Worm (Caenorhabditis elegans): Measurements from ENCODE around the gene ifa-1.

The ifa-1 gene

DNA sequence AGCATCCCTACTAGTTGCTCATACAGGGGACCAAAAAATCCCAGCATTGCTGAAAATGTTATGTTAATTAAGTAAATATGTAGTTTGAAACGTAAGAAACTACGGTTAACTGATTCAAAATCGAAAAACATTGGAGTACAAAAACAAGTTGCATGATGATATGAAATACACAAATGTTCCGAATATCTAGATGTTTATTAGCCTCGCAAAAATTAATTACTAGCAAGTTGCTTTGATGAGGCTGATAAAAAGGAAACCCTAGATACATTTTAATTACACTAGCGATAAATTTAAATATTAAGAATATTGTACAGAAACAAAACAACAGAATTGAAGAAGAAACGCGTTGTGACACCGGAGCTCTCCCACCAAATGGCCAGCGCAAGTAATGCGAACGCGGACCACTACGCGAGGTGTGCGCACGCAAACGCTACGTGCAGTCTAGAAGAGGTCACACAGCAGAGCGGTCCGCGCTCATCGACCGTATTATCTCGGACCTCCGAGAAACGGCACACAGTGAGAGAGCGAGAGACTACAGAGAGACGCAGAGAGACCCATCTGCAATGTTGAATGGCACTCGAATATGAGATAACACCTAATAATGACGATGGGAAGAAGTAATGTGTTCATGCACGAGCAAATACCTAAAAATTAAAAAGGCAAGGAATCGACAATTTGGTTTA is 25.8 kb downstream of the ifa-1 start, which contains the start of gene inx-2 (continued):
- TF ChIP-seq K12H6.12 (tag; optimal IDR thresholded peaks at IDR 0.05) (no peak), lsy-27 (tag; optimal IDR thresholded peaks at IDR 0.05; ENCODE audit: borderline replicate concordance, insufficient read depth) (no peak), dox-1 (GFP tag; IDR thresholded peaks at IDR 0.05) (no peak), Y53F4B.3 (GFP tag; IDR thresholded peaks at IDR 0.05) (no peak), lin-26 (GFP tag; IDR thresholded peaks at IDR 0.05) (no peak), B0035.1 (tag; optimal IDR thresholded peaks at IDR 0.05) (no peak)

DNA sequence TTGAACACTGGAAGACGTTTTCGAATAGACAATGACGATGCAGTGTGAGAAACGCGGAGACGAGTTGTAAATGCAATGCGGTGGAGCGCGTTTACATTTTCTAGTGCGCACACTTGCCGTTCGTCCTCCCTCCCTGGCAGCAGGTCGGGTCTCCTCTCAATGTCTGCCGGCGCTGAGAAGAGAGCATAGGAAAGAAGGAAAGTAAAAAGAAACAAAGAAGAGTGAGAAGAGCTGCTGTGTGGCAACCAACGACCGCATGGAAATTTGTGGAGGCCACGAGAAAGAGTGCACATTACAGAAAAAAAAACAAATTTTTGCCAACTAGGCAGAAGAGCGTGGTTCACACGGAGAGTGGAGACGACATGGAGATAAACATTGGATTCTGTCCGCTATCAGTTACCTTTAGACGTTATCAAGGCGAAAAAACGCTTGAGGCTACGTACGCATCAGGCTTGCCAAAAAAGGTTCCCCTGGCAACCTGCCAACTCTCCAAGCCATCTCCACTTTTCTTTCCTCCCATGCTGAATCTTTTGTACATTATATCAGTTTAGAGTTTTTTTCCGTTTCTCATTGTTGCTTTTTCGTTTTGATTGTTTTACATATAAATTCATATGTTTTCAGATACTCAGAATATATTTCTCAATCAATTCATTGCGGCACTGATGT is 28.8 kb downstream of the ifa-1 start, which contains the start of the genes snrp-40.1 and F08G12.3:
Gene snrp-40.1, minus strand, starts transcription at position 143 of the 666 bp plus-strand sequence.
Gene F08G12.3, plus strand, starts transcription at position 616 of the 666 bp plus-strand sequence.
- TF ChIP-seq attf-6 (GFP tag; IDR thresholded peaks at IDR 0.05) (no peak), madf-6 (GFP tag; IDR thresholded peaks at IDR 0.05) (peak; percentile 26; the same call in 1 of the 2 replicates), bed-2 (GFP tag; IDR thresholded peaks at IDR 0.05) (no peak), hmg-1.2 (GFP tag; IDR thresholded peaks at IDR 0.05) (peak; percentile 88), ztf-18 (tag; optimal IDR thresholded peaks at IDR 0.05) (peak; percentile 60), nhr-90 (tag; optimal IDR thresholded peaks at IDR 0.05) (no peak), nhr-120 (GFP tag; IDR thresholded peaks at IDR 0.05) (no peak), B0035.1 (tag; optimal IDR thresholded peaks at IDR 0.05) (no peak), C06A6.2 (GFP tag; conservative IDR thresholded peaks at IDR 0.05) (no peak), let-607 (tag; optimal IDR thresholded peaks at IDR 0.05) (peak; percentile 71 to 76), nhr-80 (tag; optimal IDR thresholded peaks at IDR 0.05) (peak; percentile 98), mcd-1 (GFP tag; IDR thresholded peaks at IDR 0.05) (peak; percentile 91), gei-17 (GFP tag; optimal IDR thresholded peaks at IDR 0.05) (peak; percentile 12), pbrm-1 (GFP tag; IDR thresholded peaks at IDR 0.05) (peak; percentile 80), tlf-1 (GFP tag; optimal IDR thresholded peaks at IDR 0.05) (no peak), mel-28 (tag; optimal IDR thresholded peaks at IDR 0.05; ENCODE audit: borderline replicate concordance) (no peak), ztf-22 (GFP tag; optimal IDR thresholded peaks at IDR 0.05) (no peak), lin-26 (GFP tag; IDR thresholded peaks at IDR 0.05) (no peak), F49E8.2 (tag; optimal IDR thresholded peaks at IDR 0.05; ENCODE audit: insufficient read depth) (no peak), lin-40 (tag; optimal IDR thresholded peaks at IDR 0.05) (peak; percentile 80), aptf-2 (GFP tag; conservative IDR thresholded peaks at IDR 0.05) (no peak), hrde-1 (tag; optimal IDR thresholded peaks at IDR 0.05; ENCODE audit: borderline replicate concordance) (no peak), dpl-1 (GFP tag; optimal IDR thresholded peaks at IDR 0.05) (no peak), madf-10 (tag; optimal IDR thresholded peaks at IDR 0.05) (peak; percentile 31), ets-4 (GFP tag; optimal IDR thresholded peaks at IDR 0.05) (peak; percentile 15), lsy-27 (tag; optimal IDR thresholded peaks at IDR 0.05; ENCODE audit: borderline replicate concordance, insufficient read depth) (no peak), ztf-25 (GFP tag; IDR thresholded peaks at IDR 0.05) (no peak), F23B12.7 (tag; optimal IDR thresholded peaks at IDR 0.05; ENCODE audit: insufficient read depth) (peak; percentile 71), egl-44 (GFP tag; IDR thresholded peaks at IDR 0.05) (peak; percentile 16; the same call in 1 of the 2 replicates), F33H1.4 (GFP tag; IDR thresholded peaks at IDR 0.05) (no peak), rcor-1 (GFP tag; IDR thresholded peaks at IDR 0.05) (0 out of 2 replicates have a peak, but pooled peaks have one; percentile 21), cebp-2 (GFP tag; IDR thresholded peaks at IDR 0.05) (no peak), somi-1 (GFP tag; optimal IDR thresholded peaks at IDR 0.05) (no peak), akir-1 (GFP tag; optimal IDR thresholded peaks at IDR 0.05) (no peak), lin-54 (GFP tag; optimal IDR thresholded peaks at IDR 0.05) (no peak), aptf-3 (GFP tag; IDR thresholded peaks at IDR 0.05) (no peak), ceh-27 (GFP tag; optimal IDR thresholded peaks at IDR 0.05) (peak; percentile 74), F22D6.2 (tag; optimal IDR thresholded peaks at IDR 0.05) (no peak), atf-7 (tag; optimal IDR thresholded peaks at IDR 0.05) (peak; percentile 29), Y53F4B.3 (GFP tag; IDR thresholded peaks at IDR 0.05) (no peak), ceh-100 (GFP tag; IDR thresholded peaks at IDR 0.05) (no peak), K12H6.12 (tag; optimal IDR thresholded peaks at IDR 0.05) (peak; percentile 84)

Data from whole organism, young adult.